Worm (Caenorhabditis elegans): ENCODE measurements around the gene Y32H12A.7.

ce11 chrIII:5371226-5371926, 13.8 kb downstream of the Y32H12A.7 start, which contains the start of gene szy-2:
- TF ChIP-seq aly-2 (tag; optimal IDR thresholded peaks at IDR 0.05) (no peak), nhr-28 (tag; optimal IDR thresholded peaks at IDR 0.05) (no peak), efl-3 (GFP tag; optimal IDR thresholded peaks at IDR 0.05) (no peak), fos-1 (tag; optimal IDR thresholded peaks at IDR 0.05) (no peak), ztf-4 (tag; optimal IDR thresholded peaks at IDR 0.05) (no peak), lin-39 (tag; optimal IDR thresholded peaks at IDR 0.05) (no peak), zag-1 (tag; optimal IDR thresholded peaks at IDR 0.05) (no peak), nhr-12 (tag; optimal IDR thresholded peaks at IDR 0.05) (no peak), lin-35 (GFP tag; optimal IDR thresholded peaks at IDR 0.05) (no peak), pqm-1 (tag; optimal IDR thresholded peaks at IDR 0.05) (no peak), nhr-237 (tag; optimal IDR thresholded peaks at IDR 0.05) (no peak)
